Fruit fly (Drosophila melanogaster): ENCODE data around the gene Msr-110.
A peak's percentile ranks its signal among the peaks of the same experiment; 100 is the strongest.

Gene Msr-110

DNA sequence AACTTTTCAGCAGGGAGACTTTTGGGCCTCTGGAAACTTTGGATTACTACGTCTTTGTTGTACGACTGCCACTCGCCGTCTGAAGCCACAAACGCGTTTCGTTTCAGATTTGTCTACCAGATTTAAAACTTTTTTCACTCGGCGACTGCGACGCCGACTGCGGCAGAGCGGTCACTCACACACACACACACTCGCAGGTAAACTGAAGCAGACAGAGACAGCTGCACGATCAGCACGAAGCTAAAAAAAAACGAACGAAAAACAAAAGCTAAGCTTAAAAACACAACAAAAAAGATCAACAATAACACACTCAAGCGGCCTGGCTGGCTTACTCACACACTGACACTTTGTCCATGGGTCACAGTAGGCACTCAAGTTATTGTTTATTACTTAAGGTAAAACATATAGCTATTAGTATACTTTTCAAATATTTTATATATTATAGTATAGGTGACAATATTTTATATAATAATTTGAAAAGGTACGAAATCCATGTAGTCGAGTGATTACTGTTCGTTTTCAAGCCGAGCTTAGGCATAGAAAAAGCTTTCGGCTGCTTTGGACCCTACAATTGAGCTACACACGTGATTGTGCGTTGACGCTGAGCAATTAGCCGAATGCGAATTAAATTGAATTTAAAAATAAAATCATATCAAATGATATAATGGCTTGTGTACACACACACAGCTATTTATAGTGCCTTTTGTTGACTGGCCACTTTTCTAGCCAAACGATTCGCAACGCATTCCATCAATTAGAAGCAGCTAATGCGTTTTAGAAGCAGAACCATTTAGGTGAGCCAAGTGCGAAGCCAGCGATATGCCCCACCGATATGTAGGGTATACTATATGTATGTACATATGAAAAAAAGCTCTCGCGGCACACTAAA, at the start of gene Msr-110:
Msr-110 (minus strand) TSS at position 99 of the 889 bp plus-strand sequence.
- TF ChIP-seq CG17806 (tag; optimal IDR thresholded peaks at IDR 0.05) (peak; percentile 91), CG34367 (tag; optimal IDR thresholded peaks at IDR 0.05) (peak; percentile 97), gl (tag; optimal IDR thresholded peaks at IDR 0.05) (peak; percentile 99), rn (GFP tag; IDR thresholded peaks at IDR 0.05) (peak; percentile 79), Ets98B (GFP tag; IDR thresholded peaks at IDR 0.05) (peak; percentile 95; the same call in 1 of the 2 replicates), Snoo (tag; optimal IDR thresholded peaks at IDR 0.05) (peak; percentile 98), CG14655 (GFP tag; optimal IDR thresholded peaks at IDR 0.05) (peak; percentile 94), EcR (GFP tag; optimal IDR thresholded peaks at IDR 0.05) (peak; percentile 81), CG9948 (tag; optimal IDR thresholded peaks at IDR 0.05) (peak; percentile 90), Pif1A (GFP tag; optimal IDR thresholded peaks at IDR 0.05) (peak; percentile 98), CG15710 (tag; optimal IDR thresholded peaks at IDR 0.05) (peak; percentile 89), CG12605 (GFP tag; IDR thresholded peaks at IDR 0.05) (peak; percentile 95), CG8301 (tag; optimal IDR thresholded peaks at IDR 0.05) (peak; percentile 89), CG13204 (GFP tag; optimal IDR thresholded peaks at IDR 0.05) (peak; percentile 99), CG32121 (GFP tag; IDR thresholded peaks at IDR 0.05) (peak; percentile 98), fd96Ca (GFP tag; IDR thresholded peaks at IDR 0.05) (peak; percentile 95), D1 (tag; optimal IDR thresholded peaks at IDR 0.05) (peak; percentile 32), CG4496 (GFP tag; IDR thresholded peaks at IDR 0.05) (peak; percentile 93), Pif1B (GFP tag; optimal IDR thresholded peaks at IDR 0.05) (peak; percentile 98), CG10348 (GFP tag; IDR thresholded peaks at IDR 0.05) (peak; percentile 93), CG8159 (tag; optimal IDR thresholded peaks at IDR 0.05) (peak; percentile 93)

DNA sequence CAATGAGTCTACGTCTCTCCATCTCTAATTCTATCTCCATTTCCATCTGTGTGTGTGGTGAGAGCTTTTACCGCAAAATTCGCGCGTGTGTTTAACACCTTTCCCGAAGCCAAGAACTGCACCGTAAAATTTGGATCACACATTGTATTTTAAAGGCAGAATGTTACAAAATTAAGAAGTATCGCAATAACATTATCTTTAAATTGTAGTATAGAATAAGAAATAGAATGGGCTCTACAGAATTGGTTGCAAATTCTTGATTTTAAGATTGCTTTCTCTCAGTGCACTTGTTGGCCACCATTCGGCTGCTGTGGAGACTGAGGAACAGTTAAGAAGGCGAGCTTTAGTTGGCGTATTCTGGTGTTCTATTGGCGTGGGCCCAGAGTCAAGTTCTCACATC, 49.3 kb upstream of the Msr-110 start:
- TF ChIP-seq fd96Ca (GFP tag; IDR thresholded peaks at IDR 0.05) (peak; percentile 73; the same call in 2 of the 3 replicates), CG34367 (tag; optimal IDR thresholded peaks at IDR 0.05) (no peak), Ets98B (GFP tag; IDR thresholded peaks at IDR 0.05) (peak; percentile 80), CG4496 (GFP tag; IDR thresholded peaks at IDR 0.05) (peak; percentile 75; the same call in 2 of the 3 replicates), CG13204 (GFP tag; optimal IDR thresholded peaks at IDR 0.05) (no peak), CG15710 (tag; optimal IDR thresholded peaks at IDR 0.05) (no peak), Pif1A (GFP tag; optimal IDR thresholded peaks at IDR 0.05) (peak; percentile 57), Snoo (tag; optimal IDR thresholded peaks at IDR 0.05) (peak; percentile 17), CG8301 (tag; optimal IDR thresholded peaks at IDR 0.05) (peak; percentile 96), EcR (GFP tag; optimal IDR thresholded peaks at IDR 0.05) (no peak), gl (tag; optimal IDR thresholded peaks at IDR 0.05) (no peak), CG9948 (tag; optimal IDR thresholded peaks at IDR 0.05) (no peak), CG12605 (GFP tag; IDR thresholded peaks at IDR 0.05) (no peak), Pif1B (GFP tag; optimal IDR thresholded peaks at IDR 0.05) (peak; percentile 26), CG32121 (GFP tag; IDR thresholded peaks at IDR 0.05) (no peak), CG8159 (tag; optimal IDR thresholded peaks at IDR 0.05) (no peak), rn (GFP tag; IDR thresholded peaks at IDR 0.05) (no peak), CG14655 (GFP tag; optimal IDR thresholded peaks at IDR 0.05) (peak; percentile 94)

DNA sequence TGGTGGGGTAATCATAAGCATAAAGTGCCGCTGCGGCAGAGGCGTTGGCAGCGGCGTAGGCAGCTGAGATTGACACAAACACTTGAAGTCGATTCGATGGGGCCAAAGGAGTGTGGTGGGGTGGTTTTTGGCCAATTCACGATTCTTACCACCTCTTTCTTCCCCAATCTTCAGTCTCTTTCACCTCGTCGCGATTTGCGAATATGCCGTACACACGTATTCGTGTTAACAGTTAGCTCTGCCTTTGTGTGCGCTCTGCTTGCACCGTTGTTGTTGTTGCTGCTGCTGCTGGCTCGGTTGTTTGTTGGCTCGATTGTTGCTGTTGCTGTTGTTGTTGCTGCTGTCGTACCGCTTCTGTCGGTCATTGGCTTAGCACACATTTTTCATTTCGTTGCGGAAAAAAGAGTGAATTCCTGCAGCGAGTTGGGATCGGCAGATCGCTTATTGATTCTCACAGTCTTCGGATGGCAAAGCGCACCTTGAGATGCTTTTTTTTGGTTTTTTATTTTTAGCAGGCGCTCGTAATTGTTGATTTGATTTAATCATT, 48.0 kb upstream of the Msr-110 start:
- TF ChIP-seq CG8301 (tag; optimal IDR thresholded peaks at IDR 0.05) (no peak), CG14655 (GFP tag; optimal IDR thresholded peaks at IDR 0.05) (no peak), CG8159 (tag; optimal IDR thresholded peaks at IDR 0.05) (no peak), fd96Ca (GFP tag; IDR thresholded peaks at IDR 0.05) (no peak), CG34367 (tag; optimal IDR thresholded peaks at IDR 0.05) (no peak), CG32121 (GFP tag; IDR thresholded peaks at IDR 0.05) (no peak), D1 (tag; optimal IDR thresholded peaks at IDR 0.05) (no peak), EcR (GFP tag; optimal IDR thresholded peaks at IDR 0.05) (peak; percentile 2), CG4496 (GFP tag; IDR thresholded peaks at IDR 0.05) (no peak), CG13204 (GFP tag; optimal IDR thresholded peaks at IDR 0.05) (no peak), Snoo (tag; optimal IDR thresholded peaks at IDR 0.05) (no peak), CG10348 (GFP tag; IDR thresholded peaks at IDR 0.05) (no peak), CG17806 (tag; optimal IDR thresholded peaks at IDR 0.05) (no peak), Pif1B (GFP tag; optimal IDR thresholded peaks at IDR 0.05) (no peak), Ets98B (GFP tag; IDR thresholded peaks at IDR 0.05) (0 out of 2 replicates have a peak, but pooled peaks have one; percentile 7), gl (tag; optimal IDR thresholded peaks at IDR 0.05) (no peak), CG12605 (GFP tag; IDR thresholded peaks at IDR 0.05) (no peak)

DNA sequence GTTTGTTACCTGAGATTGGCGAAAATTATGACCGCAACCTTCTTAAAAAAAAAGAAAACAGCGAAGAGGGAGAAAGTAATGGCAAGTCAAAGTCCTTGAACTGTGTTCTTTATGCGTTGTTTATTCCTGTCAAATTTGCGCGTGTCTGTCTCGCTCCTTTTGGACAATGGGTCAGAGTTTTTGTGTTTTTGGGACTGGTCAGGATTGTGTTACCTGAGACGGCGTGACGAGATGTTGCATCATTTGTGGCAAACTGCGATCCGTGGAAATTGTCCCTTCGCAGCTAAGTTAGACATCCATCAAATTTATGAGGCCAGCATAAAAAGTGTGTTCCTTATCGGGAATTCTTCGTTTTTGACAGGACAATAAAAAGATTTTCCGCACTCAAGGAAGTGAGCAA, 46.1 kb upstream of the Msr-110 start:
- TF ChIP-seq CG32121 (GFP tag; IDR thresholded peaks at IDR 0.05) (no peak), D1 (tag; optimal IDR thresholded peaks at IDR 0.05) (no peak), rn (GFP tag; IDR thresholded peaks at IDR 0.05) (no peak), CG12605 (GFP tag; IDR thresholded peaks at IDR 0.05) (no peak), gl (tag; optimal IDR thresholded peaks at IDR 0.05) (no peak), CG8159 (tag; optimal IDR thresholded peaks at IDR 0.05) (no peak), CG10348 (GFP tag; IDR thresholded peaks at IDR 0.05) (no peak), CG4496 (GFP tag; IDR thresholded peaks at IDR 0.05) (no peak), Snoo (tag; optimal IDR thresholded peaks at IDR 0.05) (no peak), CG8301 (tag; optimal IDR thresholded peaks at IDR 0.05) (no peak), Ets98B (GFP tag; IDR thresholded peaks at IDR 0.05) (no peak), CG34367 (tag; optimal IDR thresholded peaks at IDR 0.05) (no peak), Pif1A (GFP tag; optimal IDR thresholded peaks at IDR 0.05) (no peak), CG9948 (tag; optimal IDR thresholded peaks at IDR 0.05) (no peak), EcR (GFP tag; optimal IDR thresholded peaks at IDR 0.05) (no peak), Pif1B (GFP tag; optimal IDR thresholded peaks at IDR 0.05) (no peak), CG14655 (GFP tag; optimal IDR thresholded peaks at IDR 0.05) (no peak), CG13204 (GFP tag; optimal IDR thresholded peaks at IDR 0.05) (no peak)

DNA sequence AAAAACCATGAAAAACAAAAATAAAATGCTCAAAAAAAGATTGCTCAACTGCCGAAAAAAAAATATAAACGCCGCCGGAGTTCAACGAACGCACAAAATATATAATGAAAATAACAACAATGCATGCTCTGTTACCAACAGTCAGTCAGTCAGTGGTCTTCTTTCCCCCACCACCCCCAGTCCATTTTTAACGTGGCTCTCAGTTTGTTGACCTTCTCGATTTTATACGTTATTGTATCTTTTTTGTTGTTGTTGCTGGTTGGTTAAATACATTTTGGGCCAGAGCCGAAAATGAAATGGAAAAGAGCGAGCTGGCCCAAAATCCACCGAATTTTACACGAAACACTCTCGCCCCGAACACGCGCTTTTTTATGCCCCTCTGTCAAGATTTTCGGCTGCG, 44.8 kb upstream of the Msr-110 start:
- TF ChIP-seq Snoo (tag; optimal IDR thresholded peaks at IDR 0.05) (peak; percentile 37), CG8159 (tag; optimal IDR thresholded peaks at IDR 0.05) (no peak)
